Worm (Caenorhabditis elegans) whole organism, L1 larva: ENCODE data around the gene otpl-1.
A peak's percentile ranks its signal among the peaks of the same experiment; 100 is the strongest.

Experiments
- C16A3.4 ChIP-seq: fragments of 150-350 bp; optimal IDR thresholded peaks from 2 replicates; lab custom pipeline; 2014; ENCODE audit warnings: missing biosample characterization, missing genetic modification characterization
- aha-1 ChIP-seq: fragments of 150-350 bp; optimal IDR thresholded peaks from 2 replicates; lab custom pipeline; 2014; ENCODE audit warnings: missing biosample characterization, missing genetic modification characterization
- alr-1 ChIP-seq: fragments of 200-800 bp; sonication (Bioruptor generic); optimal IDR thresholded peaks from 2 replicates; lab custom pipeline; 2018; ENCODE audit warnings: borderline replicate concordance, mild to moderate bottlenecking, missing genetic modification characterization, missing compliant biosample characterization
- aly-2 ChIP-seq: fragments of 150-350 bp; optimal IDR thresholded peaks from 2 replicates; lab custom pipeline; 2014; ENCODE audit warnings: missing biosample characterization, missing genetic modification characterization
- ama-1 ChIP-seq: fragments of 150-350 bp; optimal IDR thresholded peaks from 2 replicates; lab custom pipeline; 2014
- blmp-1 ChIP-seq: fragments of 150-350 bp; optimal IDR thresholded peaks from 2 replicates; lab custom pipeline; 2014; ENCODE audit warnings: missing biosample characterization, missing genetic modification characterization
- ceh-63 ChIP-seq: fragments of 200-800 bp; sonication (Bioruptor generic); optimal IDR thresholded peaks from 2 replicates; lab custom pipeline; 2018; ENCODE audit warnings: mild to moderate bottlenecking, missing genetic modification characterization, missing compliant biosample characterization
- ceh-8 ChIP-seq: fragments of 200-800 bp; sonication (Bioruptor generic); optimal IDR thresholded peaks from 2 replicates; lab custom pipeline; 2018; ENCODE audit warnings: mild to moderate bottlenecking, missing genetic modification characterization, moderate library complexity, missing compliant biosample characterization
- ceh-82 ChIP-seq, 3 experiments: fragments of 150-350 bp in 1 of 3; sonication (generic microtip) in 2 of 3; optimal IDR thresholded peaks; 2 replicates each; lab custom pipeline; 2014 to 2017; ENCODE audit warnings: missing biosample characterization in 3 of 3, missing genetic modification characterization in 3 of 3
- ceh-88 ChIP-seq: fragments of 200-800 bp; sonication (Bioruptor generic); IDR thresholded peaks from 2 replicates; pipeline ENCODE4 v1.3.6; 2022; ENCODE audit warnings: missing genetic modification characterization, missing compliant biosample characterization
- ces-1 ChIP-seq: fragments of 150-350 bp; optimal IDR thresholded peaks from 2 replicates; lab custom pipeline; 2014; ENCODE audit warnings: missing biosample characterization, missing genetic modification reagents, missing genetic modification characterization
- dpl-1 ChIP-seq, 3 experiments: fragments of 150-350 bp in 2 of 3; sonication (generic microtip) in 1 of 3; optimal IDR thresholded peaks; 2 replicates each; lab custom pipeline; 2014 to 2017; ENCODE audit warnings: missing biosample characterization in 3 of 3, missing genetic modification characterization in 3 of 3, missing genetic modification reagents in 3 of 3
- dsc-1 ChIP-seq: sonication (generic microtip); optimal IDR thresholded peaks from 2 replicates; lab custom pipeline; 2016; ENCODE audit warnings: mild to moderate bottlenecking, missing genetic modification characterization, missing compliant biosample characterization
- efl-1 ChIP-seq, 4 experiments: fragments of 150-350 bp; optimal IDR thresholded peaks in 3 of 4; peaks in 1 of 4; 1 replicate in 1 of 4; 2 replicates in 3 of 4; lab custom pipeline; 2014; ENCODE audit warnings: missing biosample characterization in 2 of 4, missing genetic modification characterization in 2 of 4, missing genetic modification reagents in 2 of 4
- efl-3 ChIP-seq: fragments of 200-800 bp; sonication (Bioruptor generic); optimal IDR thresholded peaks from 2 replicates; lab custom pipeline; 2018; ENCODE audit warnings: mild to moderate bottlenecking, missing genetic modification characterization, missing compliant biosample characterization
- egl-13 ChIP-seq: sonication (generic microtip); optimal IDR thresholded peaks from 2 replicates; lab custom pipeline; 2016; ENCODE audit warnings: missing genotype, missing genetic modification reagents, missing genetic modification characterization, missing compliant biosample characterization
- elt-2 ChIP-seq: sonication (generic microtip); optimal IDR thresholded peaks from 2 replicates; lab custom pipeline; 2016; ENCODE audit warnings: missing genetic modification characterization, mild to moderate bottlenecking, inconsistent platforms, missing compliant biosample characterization, missing genetic modification reagents
- elt-3 ChIP-seq, 6 experiments: fragments of 150-350 bp in 1 of 6; sonication (generic microtip); optimal IDR thresholded peaks; 2 replicates each; lab custom pipeline; 2017 to 2018; ENCODE audit warnings: missing biosample characterization in 6 of 6, missing genetic modification characterization in 6 of 6, inconsistent platforms in 1 of 6
- fkh-4 ChIP-seq: sonication (generic microtip); optimal IDR thresholded peaks from 2 replicates; lab custom pipeline; 2016; ENCODE audit warnings: missing compliant biosample characterization, missing genetic modification characterization, borderline replicate concordance
- fkh-8 ChIP-seq: sonication (generic microtip); optimal IDR thresholded peaks from 2 replicates; lab custom pipeline; 2016; ENCODE audit warnings: mild to moderate bottlenecking, missing genetic modification characterization, missing compliant biosample characterization
- grh-1 ChIP-seq: fragments of 200-800 bp; sonication (Bioruptor generic); IDR thresholded peaks from 2 replicates; pipeline ENCODE4 v1.3.6; 2022; ENCODE audit warnings: missing genetic modification reagents, missing genetic modification characterization, missing compliant biosample characterization
- hlh-4 ChIP-seq: sonication (generic microtip); optimal IDR thresholded peaks from 2 replicates; lab custom pipeline; 2016; ENCODE audit warnings: mild to moderate bottlenecking, missing genetic modification characterization, missing compliant biosample characterization
- hpl-2 ChIP-seq: fragments of 150-350 bp; optimal IDR thresholded peaks from 2 replicates; lab custom pipeline; 2014; ENCODE audit warnings: missing biosample characterization, missing genetic modification reagents, missing genetic modification characterization
- isw-1 ChIP-seq: fragments of 200-800 bp; sonication (Bioruptor generic); IDR thresholded peaks from 2 replicates; pipeline ENCODE4 v1.3.6; 2022; ENCODE audit warnings: missing genetic modification characterization, missing compliant biosample characterization
- lin-14 ChIP-seq: fragments of 200-800 bp; sonication (Bioruptor generic); optimal IDR thresholded peaks from 2 replicates; lab custom pipeline; 2018; ENCODE audit warnings: mild to moderate bottlenecking, missing genetic modification characterization, moderate library complexity, missing compliant biosample characterization
- lin-35 ChIP-seq, 2 experiments: fragments of 150-350 bp; optimal IDR thresholded peaks; 2 replicates each; lab custom pipeline; 2014; ENCODE audit warnings: missing biosample characterization in 2 of 2, missing genetic modification characterization in 2 of 2, missing genetic modification reagents in 2 of 2
- lin-39 ChIP-seq: fragments of 150-350 bp; optimal IDR thresholded peaks from 2 replicates; lab custom pipeline; 2014; ENCODE audit warnings: missing biosample characterization, missing genetic modification reagents, missing genetic modification characterization
- lir-3 ChIP-seq: sonication (generic microtip); optimal IDR thresholded peaks from 2 replicates; lab custom pipeline; 2016; ENCODE audit warnings: mild to moderate bottlenecking, missing genetic modification characterization, moderate library complexity, missing compliant biosample characterization; ENCODE audit not compliant: poor library complexity
- mab-9 ChIP-seq: fragments of 200-800 bp; sonication (Bioruptor generic); IDR thresholded peaks from 2 replicates; pipeline ENCODE4 v1.3.6; 2022; ENCODE audit warnings: missing genetic modification reagents, missing genetic modification characterization, missing compliant biosample characterization
- nhr-12 ChIP-seq: sonication (generic microtip); optimal IDR thresholded peaks from 2 replicates; lab custom pipeline; 2017; ENCODE audit warnings: missing biosample characterization, missing genetic modification characterization
- nhr-19 ChIP-seq: fragments of 200-800 bp; sonication (Bioruptor generic); conservative IDR thresholded peaks from 2 replicates; pipeline ENCODE4 v1.3.6; 2022; ENCODE audit warnings: missing genetic modification characterization, missing compliant biosample characterization
- nhr-237 ChIP-seq: fragments of 150-350 bp; optimal IDR thresholded peaks from 2 replicates; lab custom pipeline; 2014; ENCODE audit warnings: missing biosample characterization, missing genetic modification characterization
- nhr-28 ChIP-seq: fragments of 150-350 bp; optimal IDR thresholded peaks from 2 replicates; lab custom pipeline; 2014; ENCODE audit warnings: missing biosample characterization, missing genetic modification characterization
- nhr-47 ChIP-seq: sonication (generic microtip); optimal IDR thresholded peaks from 2 replicates; lab custom pipeline; 2016; ENCODE audit warnings: mild to moderate bottlenecking, missing genetic modification characterization, moderate library complexity, missing compliant biosample characterization
- nhr-71 ChIP-seq: sonication (generic microtip); optimal IDR thresholded peaks from 2 replicates; lab custom pipeline; 2016; ENCODE audit warnings: mild to moderate bottlenecking, missing genetic modification characterization, moderate library complexity, missing compliant biosample characterization
- nhr-76 ChIP-seq: sonication (generic microtip); optimal IDR thresholded peaks from 2 replicates; lab custom pipeline; 2017; ENCODE audit warnings: missing biosample characterization, missing genetic modification characterization
- nhr-77 ChIP-seq: fragments of 150-350 bp; optimal IDR thresholded peaks from 2 replicates; lab custom pipeline; 2014; ENCODE audit warnings: missing biosample characterization, missing genetic modification characterization
- nhr-84 ChIP-seq: sonication (generic microtip); optimal IDR thresholded peaks from 2 replicates; lab custom pipeline; 2017; ENCODE audit warnings: missing biosample characterization, missing genetic modification characterization
- nhr-90 ChIP-seq: sonication (generic microtip); optimal IDR thresholded peaks from 2 replicates; lab custom pipeline; 2016; ENCODE audit warnings: mild to moderate bottlenecking, missing genetic modification characterization, missing compliant biosample characterization; ENCODE audit not compliant: poor library complexity
- pag-3 ChIP-seq: sonication (generic microtip); optimal IDR thresholded peaks from 2 replicates; lab custom pipeline; 2017; ENCODE audit warnings: missing genetic modification characterization, mild to moderate bottlenecking, missing compliant biosample characterization, antibody characterized with exemption, borderline replicate concordance; ENCODE audit not compliant: insufficient read depth
- pax-3 ChIP-seq: fragments of 200-800 bp; sonication (Bioruptor generic); optimal IDR thresholded peaks from 2 replicates; lab custom pipeline; 2018; ENCODE audit warnings: mild to moderate bottlenecking, missing genetic modification characterization, moderate library complexity, missing compliant biosample characterization
- skn-1 ChIP-seq: fragments of 150-350 bp; optimal IDR thresholded peaks from 2 replicates; lab custom pipeline; 2014; ENCODE audit warnings: missing biosample characterization, missing genetic modification characterization
- snu-23 ChIP-seq: sonication (generic microtip); optimal IDR thresholded peaks from 2 replicates; lab custom pipeline; 2016; ENCODE audit warnings: missing genetic modification characterization, missing compliant biosample characterization
- swsn-7 ChIP-seq: sonication (generic microtip); optimal IDR thresholded peaks from 2 replicates; lab custom pipeline; 2016; ENCODE audit warnings: missing genetic modification characterization, missing compliant biosample characterization
- tlp-1 ChIP-seq: fragments of 150-350 bp; optimal IDR thresholded peaks from 2 replicates; lab custom pipeline; 2014; ENCODE audit warnings: missing biosample characterization, missing genetic modification characterization
- unc-130 ChIP-seq: fragments of 150-350 bp; optimal IDR thresholded peaks from 2 replicates; lab custom pipeline; 2017; ENCODE audit warnings: missing biosample characterization, missing genetic modification characterization, inconsistent platforms
- unc-30 ChIP-seq: sonication (generic microtip); optimal IDR thresholded peaks from 2 replicates; lab custom pipeline; 2017; ENCODE audit warnings: missing biosample characterization, missing genetic modification characterization
- unc-98 ChIP-seq: fragments of 200-800 bp; sonication (Bioruptor generic); IDR thresholded peaks from 2 replicates; pipeline ENCODE4 v1.3.6; 2022; ENCODE audit warnings: missing genetic modification characterization, missing compliant biosample characterization
- vab-15 ChIP-seq: sonication (generic microtip); optimal IDR thresholded peaks from 2 replicates; lab custom pipeline; 2017; ENCODE audit warnings: missing genotype, mild to moderate bottlenecking, missing genetic modification characterization, missing compliant biosample characterization
- zag-1 ChIP-seq: fragments of 150-350 bp; optimal IDR thresholded peaks from 2 replicates; lab custom pipeline; 2014; ENCODE audit warnings: missing biosample characterization, missing genetic modification characterization
- zip-4 ChIP-seq: fragments of 200-800 bp; sonication (Bioruptor generic); optimal IDR thresholded peaks from 2 replicates; lab custom pipeline; 2018; ENCODE audit warnings: mild to moderate bottlenecking, missing genetic modification characterization, moderate library complexity, missing compliant biosample characterization

The otpl-1 gene

DNA sequence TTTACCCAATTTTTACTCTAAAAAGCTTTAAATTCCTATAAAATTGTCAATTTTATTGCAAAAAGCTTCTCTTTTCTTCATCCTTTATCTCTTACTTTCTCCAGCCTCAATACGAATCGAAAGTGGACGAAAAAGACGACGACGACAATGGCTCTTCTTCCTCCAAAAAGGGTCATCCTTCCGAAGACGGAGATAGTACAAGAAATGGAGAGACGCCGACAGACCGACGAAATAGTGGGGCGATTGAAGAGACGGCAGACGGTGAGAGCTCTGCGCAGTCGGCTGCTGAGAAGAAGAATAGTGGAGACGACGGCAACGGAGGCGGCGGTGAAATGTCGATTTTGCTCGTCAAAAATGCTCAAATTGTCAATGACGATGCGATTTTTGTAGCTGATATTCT is 49.4 kb upstream of the otpl-1 start (continued):
- TF ChIP-seq nhr-19 (GFP tag; lab: Robert Waterston, UW) (peak; percentile 32), unc-30 (tag; lab: Kevin White, UChicago) (no peak), vab-15 (tag; lab: Kevin White, UChicago) (no peak), nhr-12 (no peak), hpl-2 (GFP tag; lab: Kevin White, UChicago) (no peak), nhr-237 (tag; lab: Kevin White, UChicago) (no peak), efl-3 (GFP tag; lab: Kevin White, UChicago) (no peak), ama-1 (no peak), ceh-63 (no peak), lir-3 (no peak), nhr-84 (tag; lab: Kevin White, UChicago) (no peak), hlh-4 (tag; lab: Kevin White, UChicago) (no peak), elt-3 (tag; optimal IDR thresholded peaks at IDR 0.05; lab: Kevin White, UChicago) (no peak), tlp-1 (no peak), alr-1 (tag; lab: Kevin White, UChicago) (no peak), lin-39 (tag; lab: Kevin White, UChicago) (no peak), nhr-28 (tag; lab: Kevin White, UChicago) (no peak), C16A3.4 (tag; lab: Kevin White, UChicago) (no peak), nhr-76 (no peak), mab-9 (GFP tag; lab: Robert Waterston, UW) (no peak), egl-13 (tag; lab: Kevin White, UChicago) (peak; percentile 6), swsn-7 (tag; lab: Kevin White, UChicago) (peak; percentile 76), nhr-90 (tag; lab: Kevin White, UChicago) (peak; percentile 1), unc-130 (tag; lab: Kevin White, UChicago) (no peak), blmp-1 (peak; percentile 98), fkh-8 (tag; lab: Kevin White, UChicago) (peak; percentile 8), pax-3 (no peak), grh-1 (GFP tag; lab: Robert Waterston, UW) (no peak), zag-1 (no peak), ceh-8 (GFP tag; lab: Kevin White, UChicago) (peak; percentile 0), isw-1 (GFP tag; lab: Robert Waterston, UW) (peak; percentile 54), fkh-4 (tag; lab: Kevin White, UChicago) (no peak), ceh-88 (no peak), pag-3 (tag; lab: Kevin White, UChicago) (no peak)

DNA sequence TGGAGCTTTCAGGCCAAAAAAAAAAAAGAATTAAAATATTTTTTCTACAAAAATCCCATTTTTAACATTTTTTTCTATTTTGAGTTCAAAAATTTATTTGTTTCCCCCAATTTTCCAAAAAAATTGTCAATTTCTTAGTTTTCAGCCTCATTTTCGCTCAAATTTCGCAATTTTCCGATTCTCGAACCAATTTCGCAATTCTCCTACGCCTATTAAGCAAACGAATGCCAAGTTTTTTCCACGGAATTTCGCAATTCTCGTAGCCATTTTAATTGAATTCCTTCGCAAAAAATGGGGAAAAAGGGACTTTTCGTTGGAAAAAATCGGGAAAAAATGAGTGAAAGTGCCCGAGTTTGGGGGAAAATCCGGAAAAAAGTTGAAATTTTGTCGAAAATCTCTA is 48.4 kb upstream of the otpl-1 start:
- TF ChIP-seq efl-3 (GFP tag; lab: Kevin White, UChicago), result no peak
- TF ChIP-seq nhr-12, result no peak
- no peak for TF ChIP-seq pax-3
- TF ChIP-seq dpl-1 (GFP tag; optimal IDR thresholded peaks at IDR 0.05; lab: Kevin White, UChicago), result no peak
- peak; percentile 70 for TF ChIP-seq skn-1
- TF ChIP-seq zip-4 (GFP tag; lab: Kevin White, UChicago), result peak; percentile 64
- no peak for TF ChIP-seq aha-1 (tag; lab: Kevin White, UChicago)
- TF ChIP-seq nhr-28 (tag; lab: Kevin White, UChicago), result no peak
- no peak for TF ChIP-seq aly-2 (tag; lab: Kevin White, UChicago)
- TF ChIP-seq lin-14, result peak; percentile 28
- no peak for TF ChIP-seq dsc-1 (tag; lab: Kevin White, UChicago)
- no peak for TF ChIP-seq lin-35 (GFP tag; optimal IDR thresholded peaks at IDR 0.05; lab: Kevin White, UChicago)
- TF ChIP-seq unc-98 (GFP tag; lab: Robert Waterston, UW), result no peak
- TF ChIP-seq nhr-71 (tag; lab: Kevin White, UChicago), result no peak
- no peak for TF ChIP-seq fkh-8 (tag; lab: Kevin White, UChicago)
- no peak for TF ChIP-seq lin-39 (tag; lab: Kevin White, UChicago)
- no peak for TF ChIP-seq egl-13 (tag; lab: Kevin White, UChicago)
- TF ChIP-seq ceh-63, result no peak
- TF ChIP-seq ces-1 (GFP tag; lab: Kevin White, UChicago), result no peak
- peak; percentile 23 to 66 (median 33) for TF ChIP-seq ceh-82 (tag; optimal IDR thresholded peaks at IDR 0.05; lab: Kevin White, UChicago)
- TF ChIP-seq nhr-77 (tag; lab: Kevin White, UChicago), result no peak
- TF ChIP-seq nhr-47, result no peak
- no peak for TF ChIP-seq elt-2 (tag; lab: Kevin White, UChicago)
- TF ChIP-seq alr-1 (tag; lab: Kevin White, UChicago), result no peak
- no peak for TF ChIP-seq snu-23 (GFP tag; lab: Kevin White, UChicago)
- TF ChIP-seq efl-1 (optimal IDR thresholded peaks at IDR 0.05; lab: Kevin White, UChicago), result peak in 1 of 2 experiments; percentile 10
- TF ChIP-seq efl-1 (GFP tag; optimal IDR thresholded peaks at IDR 0.05 in 1 of 2; lab: Kevin White, UChicago), result no peak
